Fruit fly (Drosophila melanogaster): ENCODE measurements around the gene Vps2.

Gene Vps2

dm6 chr3R:26058066-26058465 is 5.4 kb downstream of the Vps2 start, which contains the start of the genes PIG-P and Tcs6:
Gene PIG-P (minus strand): TSS chr3R:26058223.
Gene Tcs6 (minus strand): TSS chr3R:26058223.
- TF ChIP-seq Hr78 (GFP tag; optimal IDR thresholded peaks at IDR 0.05), result no peak
- no peak for TF ChIP-seq brk (GFP tag; optimal IDR thresholded peaks at IDR 0.05)
- TF ChIP-seq pan (optimal IDR thresholded peaks at IDR 0.05), result no peak
- TF ChIP-seq sage (GFP tag; optimal IDR thresholded peaks at IDR 0.05), result peak; percentile 53
- TF ChIP-seq dsf (GFP tag; optimal IDR thresholded peaks at IDR 0.05; ENCODE audit: borderline replicate concordance), result peak; percentile 3
- no peak for TF ChIP-seq Hr83 (GFP tag; optimal IDR thresholded peaks at IDR 0.05; ENCODE audit: poor library complexity, severe bottlenecking)
- no peak for TF ChIP-seq psq (GFP tag; optimal IDR thresholded peaks at IDR 0.05)
- no peak for TF ChIP-seq Vsx2 (GFP tag; optimal IDR thresholded peaks at IDR 0.05; ENCODE audit: partially characterized antibody)
- no peak for TF ChIP-seq ey (GFP tag; optimal IDR thresholded peaks at IDR 0.05)
- TF ChIP-seq Dif (GFP tag; optimal IDR thresholded peaks at IDR 0.05; ENCODE audit: partially characterized antibody), result no peak

DNA sequence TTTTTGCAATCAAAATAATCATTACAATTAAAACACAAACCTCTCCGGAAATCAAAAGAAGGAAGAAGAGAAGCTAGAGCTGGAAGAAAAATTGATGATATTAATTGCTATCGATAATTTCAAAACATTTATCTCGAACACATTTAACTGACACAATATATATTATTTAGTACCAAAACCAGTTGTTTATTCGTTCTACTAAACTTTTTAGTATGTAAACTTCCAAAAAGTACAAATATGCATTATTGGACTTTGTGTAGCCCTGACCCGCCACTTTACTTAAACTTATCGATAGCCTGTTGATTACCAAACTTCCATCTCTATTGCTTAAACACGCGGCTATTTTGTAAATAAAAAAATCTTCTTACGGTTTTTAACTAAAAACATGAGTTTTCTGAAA is 6.6 kb downstream of the Vps2 start, which contains the start of the genes RpL34a and Trmt61:
RpL34a (minus strand) TSS at position 73 of the 400 bp plus-strand sequence.
Trmt61 (plus strand) TSS at position 302 of the 400 bp plus-strand sequence.
- TF ChIP-seq dmrt93B (GFP tag; optimal IDR thresholded peaks at IDR 0.05) (peak; percentile 85), usp (GFP tag; optimal IDR thresholded peaks at IDR 0.05) (no peak), fru (GFP tag; optimal IDR thresholded peaks at IDR 0.05) (peak; percentile 77), CG9705 (GFP tag; optimal IDR thresholded peaks at IDR 0.05) (peak; percentile 88), OdsH (GFP tag; optimal IDR thresholded peaks at IDR 0.05) (peak; percentile 78), Hnf4 (GFP tag; optimal IDR thresholded peaks at IDR 0.05) (peak; percentile 84), N (GFP tag; optimal IDR thresholded peaks at IDR 0.05) (no peak), Mio (GFP tag; optimal IDR thresholded peaks at IDR 0.05) (no peak), CrebA (GFP tag; optimal IDR thresholded peaks at IDR 0.05; ENCODE audit: borderline replicate concordance) (no peak), foxo (GFP tag; optimal IDR thresholded peaks at IDR 0.05) (peak; percentile 33 to 80), Rel (GFP tag; optimal IDR thresholded peaks at IDR 0.05) (no peak), Rel (tag; optimal IDR thresholded peaks at IDR 0.05) (peak; percentile 65), h (GFP tag; optimal IDR thresholded peaks at IDR 0.05) (peak; percentile 87), HLH106 (tag; optimal IDR thresholded peaks at IDR 0.05) (peak; percentile 82), Hr78 (GFP tag; optimal IDR thresholded peaks at IDR 0.05) (no peak), sv (GFP tag; optimal IDR thresholded peaks at IDR 0.05) (peak; percentile 70), jim (GFP tag; optimal IDR thresholded peaks at IDR 0.05) (no peak), ey (GFP tag; optimal IDR thresholded peaks at IDR 0.05) (peak; percentile 54), Jra (GFP tag; optimal IDR thresholded peaks at IDR 0.05) (peak; percentile 82), rgr (GFP tag; optimal IDR thresholded peaks at IDR 0.05) (peak; percentile 85), woc (GFP tag; optimal IDR thresholded peaks at IDR 0.05) (peak; percentile 4), Dif (GFP tag; optimal IDR thresholded peaks at IDR 0.05; ENCODE audit: partially characterized antibody) (no peak), Hr83 (GFP tag; optimal IDR thresholded peaks at IDR 0.05; ENCODE audit: poor library complexity, severe bottlenecking) (peak; percentile 25), lola (GFP tag; optimal IDR thresholded peaks at IDR 0.05) (no peak), brk (GFP tag; optimal IDR thresholded peaks at IDR 0.05) (no peak), pan (optimal IDR thresholded peaks at IDR 0.05) (no peak), dl (GFP tag; optimal IDR thresholded peaks at IDR 0.05; ENCODE audit: insufficient read depth in 1 of 2, partially characterized antibody in 2 of 2) (no peak), sage (GFP tag; optimal IDR thresholded peaks at IDR 0.05) (peak; percentile 73), psq (GFP tag; optimal IDR thresholded peaks at IDR 0.05) (peak; percentile 49), GATAd (GFP tag; optimal IDR thresholded peaks at IDR 0.05) (no peak), dsf (GFP tag; optimal IDR thresholded peaks at IDR 0.05; ENCODE audit: borderline replicate concordance) (peak; percentile 77), Sp1 (GFP tag; optimal IDR thresholded peaks at IDR 0.05) (peak; percentile 89), Vsx2 (GFP tag; optimal IDR thresholded peaks at IDR 0.05; ENCODE audit: partially characterized antibody) (no peak), Abd-B (GFP tag; optimal IDR thresholded peaks at IDR 0.05) (no peak), Dfd (GFP tag; optimal IDR thresholded peaks at IDR 0.05) (no peak), tai (GFP tag; optimal IDR thresholded peaks at IDR 0.05) (no peak), CG32264 (GFP tag; optimal IDR thresholded peaks at IDR 0.05) (peak; percentile 70), Myc (optimal IDR thresholded peaks at IDR 0.05) (peak; percentile 42), br (GFP tag; optimal IDR thresholded peaks at IDR 0.05) (peak; percentile 78)
